Worm (Caenorhabditis elegans) whole organism, young adult: ENCODE results near the gene srh-15.

Source experiments
- B0035.1 ChIP-seq: sonication (generic microtip); optimal IDR thresholded peaks from 2 replicates; lab custom pipeline; 2016; ENCODE audit warnings: missing genetic modification characterization, mild to moderate bottlenecking, missing compliant biosample characterization, missing genotype, missing genetic modification reagents
- C17E4.6 ChIP-seq: fragments of 200-800 bp; sonication (Bioruptor generic); IDR thresholded peaks from 2 replicates; pipeline ENCODE4 v1.3.6; 2022; ENCODE audit warnings: missing genetic modification reagents, missing genetic modification characterization, missing compliant biosample characterization
- F37B4.10 ChIP-seq: fragments of 200-800 bp; sonication (Bioruptor generic); IDR thresholded peaks from 2 replicates; pipeline ENCODE4 v1.3.6; 2022; ENCODE audit warnings: missing genetic modification characterization, missing compliant biosample characterization
- F49E8.2 ChIP-seq: sonication (generic microtip); optimal IDR thresholded peaks from 3 replicates; lab custom pipeline; 2017; ENCODE audit warnings: missing genetic modification characterization, mild to moderate bottlenecking, missing compliant biosample characterization, antibody characterized with exemption, moderate library complexity; ENCODE audit not compliant: insufficient read depth
- F57C9.4 ChIP-seq: sonication (generic microtip); optimal IDR thresholded peaks from 2 replicates; lab custom pipeline; 2017; ENCODE audit warnings: mild to moderate bottlenecking, missing genetic modification characterization, missing compliant biosample characterization
- K12H6.12 ChIP-seq: fragments of 200-800 bp; sonication (Bioruptor generic); optimal IDR thresholded peaks from 2 replicates; lab custom pipeline; 2018; ENCODE audit warnings: mild to moderate bottlenecking, missing genetic modification characterization, missing compliant biosample characterization
- T26A5.8 ChIP-seq: sonication (generic microtip); optimal IDR thresholded peaks from 2 replicates; lab custom pipeline; 2016; ENCODE audit warnings: missing genetic modification characterization, missing compliant biosample characterization
- athp-1 ChIP-seq: sonication (generic microtip); optimal IDR thresholded peaks from 2 replicates; lab custom pipeline; 2017; ENCODE audit warnings: mild to moderate bottlenecking, missing genetic modification characterization, missing compliant biosample characterization
- ccch-3 ChIP-seq: fragments of 200-800 bp; sonication (Bioruptor generic); optimal IDR thresholded peaks from 2 replicates; lab custom pipeline; 2018; ENCODE audit warnings: mild to moderate bottlenecking, missing genetic modification characterization, missing compliant biosample characterization
- cebp-2 ChIP-seq: fragments of 200-800 bp; sonication (Bioruptor generic); IDR thresholded peaks from 2 replicates; pipeline ENCODE4 v1.3.6; 2022; ENCODE audit warnings: missing genetic modification characterization, missing compliant biosample characterization
- ceh-27 ChIP-seq: fragments of 200-800 bp; sonication (Bioruptor generic); optimal IDR thresholded peaks from 2 replicates; lab custom pipeline; 2018; ENCODE audit warnings: mild to moderate bottlenecking, missing genetic modification characterization, moderate library complexity, missing compliant biosample characterization
- ceh-79 ChIP-seq: sonication (generic microtip); optimal IDR thresholded peaks from 2 replicates; lab custom pipeline; 2017; ENCODE audit warnings: mild to moderate bottlenecking, missing genetic modification characterization, missing compliant biosample characterization
- ceh-91 ChIP-seq: fragments of 200-800 bp; sonication (Bioruptor generic); IDR thresholded peaks from 2 replicates; pipeline ENCODE4 v1.3.6; 2022; ENCODE audit warnings: missing genetic modification reagents, missing genetic modification characterization, missing compliant biosample characterization
- dox-1 ChIP-seq: fragments of 200-800 bp; sonication (Bioruptor generic); IDR thresholded peaks from 2 replicates; pipeline ENCODE4 v1.3.6; 2022; ENCODE audit warnings: missing genetic modification reagents, missing genetic modification characterization, missing compliant biosample characterization
- dpl-1 ChIP-seq: fragments of 150-350 bp; optimal IDR thresholded peaks from 2 replicates; lab custom pipeline; 2014; ENCODE audit warnings: missing biosample characterization, missing genetic modification reagents, missing genetic modification characterization
- egl-18 ChIP-seq: fragments of 200-800 bp; sonication (Bioruptor generic); IDR thresholded peaks from 2 replicates; pipeline ENCODE4 v1.3.6; 2022; ENCODE audit warnings: missing genetic modification reagents, missing genetic modification characterization, missing compliant biosample characterization
- egrh-3 ChIP-seq: fragments of 200-800 bp; sonication (Bioruptor generic); IDR thresholded peaks from 2 replicates; pipeline ENCODE4 v1.3.6; 2022; ENCODE audit warnings: missing genetic modification reagents, missing genetic modification characterization, missing compliant biosample characterization
- hmg-20 ChIP-seq: fragments of 200-800 bp; sonication (Bioruptor generic); IDR thresholded peaks from 2 replicates; pipeline ENCODE4 v1.3.6; 2022; ENCODE audit warnings: missing genetic modification reagents, missing genetic modification characterization, missing compliant biosample characterization
- hrde-1 ChIP-seq: sonication (generic microtip); optimal IDR thresholded peaks from 2 replicates; lab custom pipeline; 2016; ENCODE audit warnings: missing genetic modification characterization, mild to moderate bottlenecking, missing compliant biosample characterization, moderate library complexity, missing genotype, missing genetic modification reagents, borderline replicate concordance
- lin-35 ChIP-seq, 3 experiments: fragments of 150-350 bp in 2 of 3; sonication (generic microtip) in 1 of 3; optimal IDR thresholded peaks; 2 replicates each; lab custom pipeline; 2014 to 2018; ENCODE audit warnings: missing biosample characterization in 3 of 3, missing genetic modification characterization in 3 of 3, missing genetic modification reagents in 3 of 3
- lin-40 ChIP-seq: sonication (generic microtip); optimal IDR thresholded peaks from 2 replicates; lab custom pipeline; 2016; ENCODE audit warnings: missing genetic modification characterization, mild to moderate bottlenecking, missing compliant biosample characterization, missing genotype, missing genetic modification reagents
- lir-1 ChIP-seq: fragments of 200-800 bp; sonication (Bioruptor generic); conservative IDR thresholded peaks from 2 replicates; pipeline ENCODE4 v1.3.6; 2022; ENCODE audit warnings: missing genetic modification reagents, missing genetic modification characterization, missing compliant biosample characterization
- lsl-1 ChIP-seq: fragments of 200-800 bp; sonication (Bioruptor generic); optimal IDR thresholded peaks from 2 replicates; lab custom pipeline; 2018; ENCODE audit warnings: mild to moderate bottlenecking, missing genetic modification characterization, moderate library complexity, missing compliant biosample characterization
- mcd-1 ChIP-seq: fragments of 200-800 bp; sonication (Bioruptor generic); IDR thresholded peaks from 2 replicates; pipeline ENCODE4 v1.3.6; 2022; ENCODE audit warnings: missing genetic modification reagents, missing genetic modification characterization, missing compliant biosample characterization
- nfya-1 ChIP-seq: sonication (generic microtip); optimal IDR thresholded peaks from 2 replicates; lab custom pipeline; 2017; ENCODE audit warnings: antibody characterized with exemption, missing compliant biosample characterization, missing genetic modification characterization, borderline replicate concordance; ENCODE audit not compliant: insufficient read depth
- nhr-80 ChIP-seq: sonication (generic microtip); optimal IDR thresholded peaks from 2 replicates; lab custom pipeline; 2016; ENCODE audit warnings: missing genetic modification characterization, missing compliant biosample characterization
- pha-4 ChIP-seq: fragments of 150-350 bp; sonication (generic microtip); optimal IDR thresholded peaks from 2 replicates; lab custom pipeline; 2014; ENCODE audit warnings: missing biosample characterization, missing genetic modification reagents, missing genetic modification characterization
- sdz-38 ChIP-seq: sonication (generic microtip); optimal IDR thresholded peaks from 2 replicates; lab custom pipeline; 2016; ENCODE audit warnings: missing genotype, missing genetic modification characterization, missing compliant biosample characterization
- tlf-1 ChIP-seq: fragments of 200-800 bp; sonication (Bioruptor generic); optimal IDR thresholded peaks from 2 replicates; lab custom pipeline; 2018; ENCODE audit warnings: mild to moderate bottlenecking, missing genetic modification characterization, missing compliant biosample characterization
- unc-130 ChIP-seq: sonication (generic microtip); optimal IDR thresholded peaks from 2 replicates; lab custom pipeline; 2016; ENCODE audit warnings: missing genetic modification reagents, missing genetic modification characterization, missing compliant biosample characterization
- xnd-1 ChIP-seq: sonication (generic microtip); optimal IDR thresholded peaks from 2 replicates; lab custom pipeline; 2016; ENCODE audit warnings: missing genotype, missing genetic modification reagents, missing genetic modification characterization, missing compliant biosample characterization
- zim-3 ChIP-seq: sonication (generic microtip); optimal IDR thresholded peaks from 2 replicates; lab custom pipeline; 2017; ENCODE audit warnings: mild to moderate bottlenecking, missing genetic modification characterization, moderate library complexity, missing compliant biosample characterization
- ztf-25 ChIP-seq: fragments of 200-800 bp; sonication (Bioruptor generic); IDR thresholded peaks from 2 replicates; pipeline ENCODE4 v1.3.6; 2022; ENCODE audit warnings: missing genetic modification reagents, missing genetic modification characterization, missing compliant biosample characterization

srh-15 gene

ce11 chrV:13313045-13313623, 7.6 kb upstream of the srh-15 start, which contains the start of gene C50B6.3 (continued):
- peak; percentile 46 for TF ChIP-seq ccch-3
- TF ChIP-seq sdz-38 (tag; lab: Kevin White, UChicago): no peak
- peak; percentile 82 for TF ChIP-seq ceh-27 (GFP tag; lab: Kevin White, UChicago)
- TF ChIP-seq mcd-1: peak; percentile 59; the same call in 1 of the 2 replicates
- peak; percentile 70 for TF ChIP-seq unc-130
- TF ChIP-seq F49E8.2 (tag; lab: Kevin White, UChicago): no peak
- no peak for TF ChIP-seq C17E4.6 (GFP tag; lab: Robert Waterston, UW)
- TF ChIP-seq lsl-1: peak; percentile 70
- TF ChIP-seq K12H6.12 (tag; lab: Kevin White, UChicago): peak; percentile 44
- TF ChIP-seq hmg-20 (GFP tag; lab: Robert Waterston, UW): no peak
- TF ChIP-seq ceh-79 (tag; lab: Kevin White, UChicago): no peak
- peak; percentile 40 for TF ChIP-seq dpl-1
- TF ChIP-seq tlf-1 (GFP tag; lab: Kevin White, UChicago): no peak
- TF ChIP-seq ceh-91: peak; percentile 47; the same call in 1 of the 2 replicates
- peak; percentile 30 for TF ChIP-seq athp-1
- no peak for TF ChIP-seq B0035.1 (tag; lab: Kevin White, UChicago)
- TF ChIP-seq lin-35 (GFP tag; optimal IDR thresholded peaks at IDR 0.05; lab: Kevin White, UChicago): peak in 1 of 3 experiments; percentile 72

ce11 chrV:13317247-13317646, 3.5 kb upstream of the srh-15 start:
- TF ChIP-seq dox-1: 0 out of 2 replicates have a peak, but pooled peaks have one; percentile 38
- TF ChIP-seq egrh-3 (GFP tag; lab: Robert Waterston, UW): peak; percentile 93
- TF ChIP-seq ztf-25 (GFP tag; lab: Robert Waterston, UW): 0 out of 2 replicates have a peak, but pooled peaks have one; percentile 38
- TF ChIP-seq F37B4.10 (GFP tag; lab: Robert Waterston, UW): 0 out of 2 replicates have a peak, but pooled peaks have one; percentile 83

- no peak for TF ChIP-seq zim-3
- no peak for TF ChIP-seq lir-1 (GFP tag; lab: Robert Waterston, UW)
Measured at ce11 chrV:13317911-13318502, 2.8 kb upstream of the srh-15 start, which contains the start of the genes col-161 and srh-18. TSS of gene col-161 (minus strand) at chrV:13318011. TSS of gene srh-18 (plus strand) at chrV:13318452.

ce11 chrV:13324933-13325760, 4.4 kb downstream of the srh-15 start, which contains the start of gene C50B6.7:
TSS of gene C50B6.7 (minus strand) at chrV:13324983.
- no peak for TF ChIP-seq lsl-1
- TF ChIP-seq nhr-80 (tag; lab: Kevin White, UChicago): peak; percentile 32
- TF ChIP-seq ceh-79 (tag; lab: Kevin White, UChicago): no peak
- no peak for TF ChIP-seq nfya-1 (tag; lab: Kevin White, UChicago)

ce11 chrV:13327463-13327862, 6.7 kb downstream of the srh-15 start, which contains the start of gene str-37:
TSS of gene str-37 (plus strand) at chrV:13327763.
- TF ChIP-seq hmg-20 (GFP tag; lab: Robert Waterston, UW) (no peak), F57C9.4 (tag; lab: Kevin White, UChicago) (no peak), pha-4 (no peak), cebp-2 (no peak), hrde-1 (tag; lab: Kevin White, UChicago) (no peak), T26A5.8 (tag; lab: Kevin White, UChicago) (no peak), lsl-1 (no peak), xnd-1 (no peak), egl-18 (no peak), lin-40 (tag; lab: Kevin White, UChicago) (no peak), C17E4.6 (GFP tag; lab: Robert Waterston, UW) (no peak)
- TF ChIP-seq, all 124 proteins: peak for 0
